Worm (Caenorhabditis elegans): ENCODE data around the gene acn-1.

ce11 chrX:5120807-5121206, 23.9 kb upstream of the acn-1 start:
- TF ChIP-seq hnd-1 (tag; optimal IDR thresholded peaks at IDR 0.05) (no peak), ama-1 (optimal IDR thresholded peaks at IDR 0.05) (no peak), ets-7 (tag; optimal IDR thresholded peaks at IDR 0.05) (no peak), hmg-4 (GFP tag; optimal IDR thresholded peaks at IDR 0.05) (no peak), flt-1 (GFP tag; IDR thresholded peaks at IDR 0.05) (no peak), ceh-36 (tag; optimal IDR thresholded peaks at IDR 0.05) (no peak), F13C5.2 (tag; optimal IDR thresholded peaks at IDR 0.05) (no peak), tra-4 (tag; optimal IDR thresholded peaks at IDR 0.05) (no peak)
